Fruit fly (Drosophila melanogaster): Measurements from ENCODE around the gene Rubicon.

DNA sequence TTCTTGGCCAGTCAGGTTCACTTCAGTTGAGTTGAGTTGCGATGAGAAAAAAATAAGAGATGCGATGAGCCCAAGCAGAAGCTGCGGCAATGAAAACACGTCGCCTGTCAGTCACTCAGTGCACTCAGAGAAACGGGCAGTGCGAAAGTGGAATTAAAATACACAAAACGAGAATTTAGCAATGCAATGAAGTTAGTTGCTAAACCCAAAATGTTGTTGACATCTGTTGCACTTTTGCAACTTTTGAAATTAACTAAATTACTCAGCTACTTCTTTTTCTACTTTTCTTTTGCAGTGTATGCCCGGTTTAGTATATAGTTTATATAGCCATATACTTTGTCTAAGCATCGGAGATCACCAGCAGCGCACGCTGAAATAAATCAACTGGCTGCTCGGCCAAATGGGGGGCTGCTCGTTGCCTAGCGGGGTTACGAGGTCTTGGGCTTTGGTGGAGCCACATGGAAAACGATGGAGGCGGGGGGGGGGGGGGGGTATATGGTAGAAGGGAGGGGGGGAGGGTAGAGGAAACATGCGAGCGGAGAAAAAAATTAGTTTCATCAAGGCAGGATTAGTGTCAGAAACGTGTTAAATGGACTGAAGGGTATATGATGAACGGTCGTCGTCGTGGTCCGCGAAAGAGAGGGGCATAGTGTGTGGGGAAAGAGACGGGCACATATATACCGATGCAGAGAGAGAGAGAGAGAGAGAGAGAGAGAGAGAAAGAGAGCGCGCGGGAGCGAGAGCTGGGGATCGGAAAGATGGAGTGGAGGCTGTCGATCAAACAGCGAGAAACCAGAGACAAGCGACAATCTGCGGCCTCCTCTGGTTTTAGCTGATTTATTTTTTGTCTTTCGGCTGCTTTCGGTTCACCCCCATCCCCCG lies 20.1 kb upstream of the Rubicon start:
- no peak for TF ChIP-seq CrebA (GFP tag; optimal IDR thresholded peaks at IDR 0.05; ENCODE audit: borderline replicate concordance)
- TF ChIP-seq woc (GFP tag; optimal IDR thresholded peaks at IDR 0.05), result peak; percentile 16
- no peak for TF ChIP-seq Myc (optimal IDR thresholded peaks at IDR 0.05)
- TF ChIP-seq Sp1 (GFP tag; optimal IDR thresholded peaks at IDR 0.05), result peak; percentile 65
- peak; percentile 38 for TF ChIP-seq CG9705 (GFP tag; optimal IDR thresholded peaks at IDR 0.05)
